Worm (Caenorhabditis elegans) whole organism, mixed stage, embryonic: ENCODE results near the gene B0563.18.

Experiments used
- drap-1 ChIP-seq: fragments of 200-800 bp; sonication (Bioruptor generic); optimal IDR thresholded peaks from 3 replicates; lab custom pipeline; 2018; ENCODE audit warnings: mild to moderate bottlenecking, missing genetic modification characterization, missing compliant biosample characterization
- elt-3 ChIP-seq: fragments of 150-350 bp; optimal IDR thresholded peaks from 2 replicates; lab custom pipeline; 2014; ENCODE audit warnings: missing biosample characterization, missing genetic modification characterization
- unc-39 ChIP-seq: fragments of 150-350 bp; optimal IDR thresholded peaks from 2 replicates; lab custom pipeline; 2014; ENCODE audit warnings: missing biosample characterization, missing genetic modification characterization
- unc-62 ChIP-seq: fragments of 150-350 bp; optimal IDR thresholded peaks from 2 replicates; lab custom pipeline; 2014; ENCODE audit warnings: missing biosample characterization, missing genetic modification reagents, missing genetic modification characterization

DNA sequence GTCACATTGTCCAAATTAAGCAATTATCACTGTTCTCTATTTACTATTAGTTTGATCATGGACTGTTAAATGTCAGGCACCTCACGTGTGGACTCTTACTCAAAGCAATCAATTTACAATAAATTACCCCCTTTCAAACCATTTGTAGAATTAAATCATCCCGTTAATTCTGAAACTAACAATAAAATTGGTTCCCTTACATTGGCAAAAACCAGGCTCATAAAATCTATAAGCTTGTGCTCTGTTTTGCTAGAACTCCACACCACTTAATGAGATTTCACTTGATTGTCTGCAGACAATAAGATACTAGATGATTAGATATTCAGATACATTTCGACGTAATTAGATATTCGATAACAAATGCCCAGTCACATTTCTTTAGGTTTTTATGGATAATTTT lies 2.3 kb upstream of the B0563.18 start:
- no peak for TF ChIP-seq elt-3 (tag; lab: Kevin White, UChicago)
- TF ChIP-seq drap-1 (GFP tag; lab: Kevin White, UChicago) = no peak
- no peak for TF ChIP-seq unc-39
- no peak for TF ChIP-seq unc-62
